Worm (Caenorhabditis elegans): ENCODE results near the gene Y32B12B.8.

Y32B12B.8 gene

DNA sequence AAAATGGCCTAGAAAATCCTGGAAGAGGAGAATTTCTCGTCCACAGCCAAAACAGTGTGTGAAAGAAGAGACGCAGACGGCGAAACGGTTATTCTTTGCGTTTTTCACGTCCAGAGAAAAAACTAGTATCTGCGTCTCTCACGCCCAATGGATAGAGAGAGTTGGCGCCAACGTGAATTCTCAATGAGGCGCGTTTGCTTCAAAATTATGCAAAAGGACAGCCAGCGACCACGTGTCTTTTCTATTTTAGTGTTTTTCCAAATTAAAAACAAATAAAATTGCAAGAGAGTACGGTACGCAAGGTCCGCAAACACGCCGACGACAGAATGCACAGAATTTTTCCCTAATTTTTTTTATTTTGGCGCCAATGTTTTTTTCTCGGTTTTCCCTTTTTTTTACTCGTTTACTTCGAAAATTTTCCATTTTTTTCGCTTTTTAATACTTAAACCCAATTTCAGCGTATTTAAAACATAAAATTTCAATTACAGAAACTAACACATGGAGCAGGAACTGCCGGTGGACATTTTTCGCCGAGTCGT lies 2.7 kb downstream of the Y32B12B.8 start, which contains the start of gene Y32B12B.2 (continued):
- TF ChIP-seq fkh-4 (tag; optimal IDR thresholded peaks at IDR 0.05; ENCODE audit: borderline replicate concordance) (peak; percentile 38), aly-2 (tag; optimal IDR thresholded peaks at IDR 0.05) (no peak), unc-86 (tag; optimal IDR thresholded peaks at IDR 0.05) (peak; percentile 74), mab-9 (GFP tag; IDR thresholded peaks at IDR 0.05) (0 out of 2 replicates have a peak, but pooled peaks have one; percentile 61), egl-27 (tag; optimal IDR thresholded peaks at IDR 0.05) (no peak), nhr-84 (tag; optimal IDR thresholded peaks at IDR 0.05) (no peak), hlh-17 (GFP tag; optimal IDR thresholded peaks at IDR 0.05; ENCODE audit: borderline replicate concordance) (no peak)

DNA sequence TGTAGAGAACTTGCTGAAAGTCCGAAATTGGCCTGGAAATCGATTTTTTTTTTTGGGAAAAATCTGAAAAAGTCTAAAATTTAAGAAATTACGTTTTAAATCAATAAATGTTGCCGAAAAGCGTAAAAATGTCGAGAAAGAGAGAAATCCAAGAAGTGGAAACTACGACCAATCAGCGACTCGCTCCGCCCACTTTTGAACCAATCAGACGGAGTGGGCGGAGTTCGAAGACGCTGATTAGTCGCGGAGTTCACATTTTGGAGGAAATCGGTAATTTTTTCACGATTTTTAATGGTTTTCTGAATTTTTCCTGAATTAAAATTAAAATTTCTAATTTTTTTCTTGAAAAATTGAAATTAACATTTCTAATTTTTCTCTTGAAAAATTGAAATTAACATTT lies 4.4 kb downstream of the Y32B12B.8 start:
- no peak for TF ChIP-seq F16B12.6 (tag; optimal IDR thresholded peaks at IDR 0.05)
- no peak for TF ChIP-seq nhr-85 (tag)
- TF ChIP-seq mep-1 (tag; optimal IDR thresholded peaks at IDR 0.05), result no peak
- no peak for TF ChIP-seq unc-86 (tag; optimal IDR thresholded peaks at IDR 0.05)
- no peak for TF ChIP-seq unc-130 (tag; optimal IDR thresholded peaks at IDR 0.05)
- no peak for TF ChIP-seq fos-1 (tag; optimal IDR thresholded peaks at IDR 0.05)
- no peak for TF ChIP-seq isw-1 (GFP tag; IDR thresholded peaks at IDR 0.05)
- no peak for TF ChIP-seq rnt-1 (tag; optimal IDR thresholded peaks at IDR 0.05)
- no peak for TF ChIP-seq nhr-28 (tag; optimal IDR thresholded peaks at IDR 0.05)
- TF ChIP-seq ces-1 (GFP tag; optimal IDR thresholded peaks at IDR 0.05), result no peak
- no peak for TF ChIP-seq pag-3 (tag; optimal IDR thresholded peaks at IDR 0.05; ENCODE audit: borderline replicate concordance, insufficient read depth)
- no peak for TF ChIP-seq tbx-2 (tag; optimal IDR thresholded peaks at IDR 0.05)

- TF ChIP-seq mef-2 (tag; optimal IDR thresholded peaks at IDR 0.05) (no peak), C16A3.4 (tag; optimal IDR thresholded peaks at IDR 0.05) (no peak), ztf-11 (tag; optimal IDR thresholded peaks at IDR 0.05) (no peak), pax-3 (tag; optimal IDR thresholded peaks at IDR 0.05) (no peak), lin-15B (tag; optimal IDR thresholded peaks at IDR 0.05) (no peak), nhr-20 (tag; optimal IDR thresholded peaks at IDR 0.05) (no peak), hpl-2 (GFP tag; optimal IDR thresholded peaks at IDR 0.05) (no peak), ceh-63 (GFP tag; optimal IDR thresholded peaks at IDR 0.05) (no peak), nhr-71 (tag; optimal IDR thresholded peaks at IDR 0.05) (no peak), sox-4 (tag; optimal IDR thresholded peaks at IDR 0.05) (no peak), ceh-8 (GFP tag; optimal IDR thresholded peaks at IDR 0.05) (no peak), unc-62 (GFP tag; optimal IDR thresholded peaks at IDR 0.05) (no peak), hlh-17 (GFP tag; optimal IDR thresholded peaks at IDR 0.05; ENCODE audit: borderline replicate concordance) (no peak), xbp-1 (tag; optimal IDR thresholded peaks at IDR 0.05) (no peak)
Measured at ce11 chrV:16540657-16541056, 5.4 kb downstream of the Y32B12B.8 start.

DNA sequence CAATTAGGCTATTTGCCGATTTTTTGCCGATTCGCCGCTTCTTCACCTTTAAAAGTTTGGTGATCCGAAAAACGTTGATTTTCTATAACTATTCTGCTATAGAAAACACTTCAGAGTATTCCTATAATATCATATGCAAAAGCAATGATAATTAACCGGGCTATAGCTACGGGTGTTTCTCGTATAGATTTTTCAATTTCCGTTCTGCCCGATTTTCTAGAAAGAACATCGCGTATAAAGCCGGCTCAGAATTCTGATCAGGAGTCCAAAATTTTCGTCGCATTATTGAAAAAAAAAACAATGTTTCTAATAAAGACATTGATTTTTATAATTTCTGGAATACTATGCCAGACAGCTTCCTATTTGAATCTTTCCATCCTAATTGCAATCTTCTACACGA lies 15.4 kb downstream of the Y32B12B.8 start, which contains the start of gene srbc-65:
srbc-65 (plus strand) TSS at position 301 of the 400 bp plus-strand sequence.
- TF ChIP-seq elt-3 (tag; optimal IDR thresholded peaks at IDR 0.05), result no peak
- TF ChIP-seq sox-4 (tag; optimal IDR thresholded peaks at IDR 0.05), result no peak
- no peak for TF ChIP-seq pqm-1 (tag; optimal IDR thresholded peaks at IDR 0.05)
- TF ChIP-seq xbp-1 (tag; optimal IDR thresholded peaks at IDR 0.05), result no peak
- TF ChIP-seq zip-4 (GFP tag; optimal IDR thresholded peaks at IDR 0.05), result no peak
- TF ChIP-seq ceh-88 (GFP tag; IDR thresholded peaks at IDR 0.05), result no peak
- TF ChIP-seq swsn-7 (tag; optimal IDR thresholded peaks at IDR 0.05), result no peak
- TF ChIP-seq fos-1 (tag; optimal IDR thresholded peaks at IDR 0.05), result no peak
- TF ChIP-seq fkh-4 (tag; optimal IDR thresholded peaks at IDR 0.05; ENCODE audit: borderline replicate concordance), result no peak
- TF ChIP-seq snu-23 (GFP tag; optimal IDR thresholded peaks at IDR 0.05), result no peak
- TF ChIP-seq tlp-1 (tag; optimal IDR thresholded peaks at IDR 0.05), result no peak
- no peak for TF ChIP-seq efl-3 (GFP tag; optimal IDR thresholded peaks at IDR 0.05)
- no peak for TF ChIP-seq C04F5.9 (tag; optimal IDR thresholded peaks at IDR 0.05)
- no peak for TF ChIP-seq egl-13 (tag; optimal IDR thresholded peaks at IDR 0.05)
- no peak for TF ChIP-seq ces-1 (GFP tag; optimal IDR thresholded peaks at IDR 0.05)
